Fruit fly (Drosophila melanogaster): ENCODE data around the gene CG15517.

CG15517 gene

DNA sequence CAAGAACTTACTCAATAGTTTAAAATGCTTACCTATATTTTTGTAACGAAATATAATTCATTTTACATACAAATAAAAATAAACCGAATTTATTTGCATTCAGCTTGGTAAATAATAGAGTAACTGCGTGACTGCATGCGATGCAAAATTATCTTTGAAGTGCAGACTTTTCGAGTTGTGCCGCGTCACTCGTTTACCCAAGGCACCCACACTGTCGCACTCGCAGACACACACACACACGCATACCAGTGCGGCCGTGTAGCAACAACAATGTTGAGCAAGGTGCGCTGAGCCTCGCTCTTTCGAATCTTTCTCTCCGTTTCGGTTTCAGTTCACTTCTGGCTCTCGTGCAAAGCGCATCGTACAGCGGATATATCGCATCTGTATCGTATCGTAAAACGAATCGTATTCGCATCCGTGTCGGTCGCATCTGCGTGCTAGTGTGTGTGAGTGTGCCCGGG, 26.9 kb downstream of the CG15517 start, which contains the start of gene CG31038 (continued):
- no peak for TF ChIP-seq dac (GFP tag; optimal IDR thresholded peaks at IDR 0.05)
- TF ChIP-seq CG6163 (GFP tag; IDR thresholded peaks at IDR 0.05), result peak; percentile 69
- no peak for TF ChIP-seq Ets21C (GFP tag; optimal IDR thresholded peaks at IDR 0.05)
- peak; percentile 35 for TF ChIP-seq Sox102F (GFP tag; optimal IDR thresholded peaks at IDR 0.05)
- TF ChIP-seq acj6 (GFP tag; optimal IDR thresholded peaks at IDR 0.05), result peak; percentile 39
- peak; percentile 1 for TF ChIP-seq CG31627 (GFP tag; optimal IDR thresholded peaks at IDR 0.05)
- peak; percentile 63 for TF ChIP-seq Hr4 (GFP tag; optimal IDR thresholded peaks at IDR 0.05)
- peak; percentile 63 to 79 for TF ChIP-seq ss (GFP tag; optimal IDR thresholded peaks at IDR 0.05)
- peak; percentile 39 for TF ChIP-seq CG16779 (tag; optimal IDR thresholded peaks at IDR 0.05)
- TF ChIP-seq achi (GFP tag; optimal IDR thresholded peaks at IDR 0.05), result peak; percentile 39
- TF ChIP-seq CG34406 (GFP tag; optimal IDR thresholded peaks at IDR 0.05), result peak; percentile 30
- no peak for TF ChIP-seq fd85E (GFP tag; optimal IDR thresholded peaks at IDR 0.05)
- peak; percentile 30 for TF ChIP-seq cyc (GFP tag; optimal IDR thresholded peaks at IDR 0.05)
- TF ChIP-seq Ets96B (tag; optimal IDR thresholded peaks at IDR 0.05), result peak; percentile 43
- TF ChIP-seq Eip78C (GFP tag), result peak; percentile 93
- TF ChIP-seq Hr39 (GFP tag; optimal IDR thresholded peaks at IDR 0.05), result peak; percentile 10
- peak; percentile 74 for TF ChIP-seq svp (GFP tag)
- no peak for TF ChIP-seq Eip93F (GFP tag; optimal IDR thresholded peaks at IDR 0.05)
- TF ChIP-seq Sox14 (GFP tag; optimal IDR thresholded peaks at IDR 0.05), result peak; percentile 32
- TF ChIP-seq CG6854 (GFP tag; optimal IDR thresholded peaks at IDR 0.05), result peak; percentile 25
- peak; percentile 39 for TF ChIP-seq lz (GFP tag; optimal IDR thresholded peaks at IDR 0.05)
- TF ChIP-seq CG8319 (GFP tag; optimal IDR thresholded peaks at IDR 0.05), result peak; percentile 19
- TF ChIP-seq salr (GFP tag; optimal IDR thresholded peaks at IDR 0.05), result peak in 1 of 2 experiments; percentile 56
- TF ChIP-seq CG11762 (GFP tag; optimal IDR thresholded peaks at IDR 0.05; ENCODE audit: insufficient read depth), result no peak
- TF ChIP-seq CG3919 (GFP tag; optimal IDR thresholded peaks at IDR 0.05), result peak; percentile 36
- peak; percentile 18 for TF ChIP-seq Blimp-1 (GFP tag; optimal IDR thresholded peaks at IDR 0.05)
- no peak for TF ChIP-seq CG7368 (GFP tag; optimal IDR thresholded peaks at IDR 0.05)
- TF ChIP-seq CG9139 (GFP tag; optimal IDR thresholded peaks at IDR 0.05), result peak; percentile 65

DNA sequence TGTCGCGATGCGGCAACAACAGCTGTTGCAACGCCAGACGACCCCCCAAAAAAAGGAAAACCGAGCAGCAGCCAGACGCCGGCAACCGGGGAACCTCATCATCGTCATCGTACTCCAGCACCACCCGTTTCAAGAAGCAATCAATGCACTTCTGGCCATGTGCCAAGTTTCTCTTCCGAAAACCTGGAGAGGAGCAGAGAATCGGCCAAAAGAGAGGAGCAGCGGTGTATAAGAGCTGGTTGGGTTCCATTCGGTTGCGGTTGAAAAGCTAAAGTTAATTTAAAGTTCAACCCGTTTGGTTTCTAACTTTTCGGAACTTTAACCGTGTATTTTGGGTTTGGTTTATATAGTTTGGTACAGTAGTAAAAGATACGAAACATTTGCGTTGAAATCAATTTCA, 27.4 kb downstream of the CG15517 start:
- TF ChIP-seq Sox15 (GFP tag; optimal IDR thresholded peaks at IDR 0.05), result no peak

DNA sequence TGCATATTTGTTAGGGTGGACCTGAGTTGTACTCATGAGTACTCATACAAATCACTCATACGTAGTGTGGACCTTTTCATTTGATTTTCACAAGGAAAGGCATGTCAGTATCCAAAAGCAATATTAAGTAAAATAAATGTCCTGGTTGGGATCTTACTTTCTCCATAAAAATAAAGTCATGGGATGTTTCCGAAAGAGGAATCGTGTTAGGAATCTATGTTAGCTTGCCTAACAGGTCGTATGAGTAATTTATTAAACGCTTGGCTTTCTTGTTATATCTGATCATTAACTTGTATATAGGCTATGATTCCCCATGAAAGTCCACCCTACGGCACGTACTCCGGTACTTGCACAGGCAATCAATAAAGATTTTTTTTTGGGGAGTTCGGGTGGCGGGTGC, 27.8 kb downstream of the CG15517 start:
- TF ChIP-seq spab (GFP tag; optimal IDR thresholded peaks at IDR 0.05), result peak; percentile 56
- TF ChIP-seq CG31627 (GFP tag; optimal IDR thresholded peaks at IDR 0.05), result peak; percentile 62
- peak; percentile 80 for TF ChIP-seq net (GFP tag; optimal IDR thresholded peaks at IDR 0.05)
- TF ChIP-seq fkh (GFP tag; optimal IDR thresholded peaks at IDR 0.05), result no peak
- peak; percentile 73 for TF ChIP-seq lz (GFP tag; optimal IDR thresholded peaks at IDR 0.05)
- TF ChIP-seq CG16779 (tag; optimal IDR thresholded peaks at IDR 0.05), result peak; percentile 56
- peak; percentile 21 for TF ChIP-seq dsx (GFP tag; optimal IDR thresholded peaks at IDR 0.05; ENCODE audit: poor library complexity, severe bottlenecking)
- TF ChIP-seq Hr38 (GFP tag; optimal IDR thresholded peaks at IDR 0.05), result no peak
- peak; percentile 57 for TF ChIP-seq Ets21C (GFP tag; optimal IDR thresholded peaks at IDR 0.05)
- TF ChIP-seq OdsH (GFP tag; optimal IDR thresholded peaks at IDR 0.05), result peak; percentile 80
- peak; percentile 21 for TF ChIP-seq vri (GFP tag; optimal IDR thresholded peaks at IDR 0.05)
- TF ChIP-seq CG4318 (GFP tag; optimal IDR thresholded peaks at IDR 0.05), result no peak
- peak; percentile 67 for TF ChIP-seq CG10669 (GFP tag; optimal IDR thresholded peaks at IDR 0.05)
- no peak for TF ChIP-seq fd85E (GFP tag; optimal IDR thresholded peaks at IDR 0.05)
- peak; percentile 96 for TF ChIP-seq Eip78C (GFP tag)
- TF ChIP-seq Met (GFP tag; optimal IDR thresholded peaks at IDR 0.05), result peak; percentile 79
- TF ChIP-seq topi (GFP tag; optimal IDR thresholded peaks at IDR 0.05), result peak; percentile 74
- TF ChIP-seq ss (GFP tag; optimal IDR thresholded peaks at IDR 0.05), result peak; percentile 24 to 76
- TF ChIP-seq CG11902 (GFP tag; optimal IDR thresholded peaks at IDR 0.05), result peak; percentile 25
- TF ChIP-seq dac (GFP tag; optimal IDR thresholded peaks at IDR 0.05), result peak; percentile 76
- TF ChIP-seq CG32006 (GFP tag; optimal IDR thresholded peaks at IDR 0.05), result peak; percentile 87
- peak; percentile 82 for TF ChIP-seq esn (GFP tag; optimal IDR thresholded peaks at IDR 0.05)
- peak; percentile 49 for TF ChIP-seq CG3032 (tag; optimal IDR thresholded peaks at IDR 0.05)
- no peak; the same call in 1 of the 2 replicates for TF ChIP-seq CG11294 (GFP tag; IDR thresholded peaks at IDR 0.05)
- TF ChIP-seq achi (GFP tag; optimal IDR thresholded peaks at IDR 0.05), result peak; percentile 75
- peak; percentile 21 for TF ChIP-seq CG8319 (GFP tag; optimal IDR thresholded peaks at IDR 0.05)
- TF ChIP-seq CG1621 (tag; optimal IDR thresholded peaks at IDR 0.05), result peak; percentile 66
- peak; percentile 72 for TF ChIP-seq Ets96B (tag; optimal IDR thresholded peaks at IDR 0.05)
- TF ChIP-seq salr (GFP tag; optimal IDR thresholded peaks at IDR 0.05), result peak; percentile 26 to 84
- TF ChIP-seq CG3919 (GFP tag; optimal IDR thresholded peaks at IDR 0.05), result peak; percentile 73
- TF ChIP-seq CG6808 (GFP tag; optimal IDR thresholded peaks at IDR 0.05), result peak; percentile 58
